Fruit fly (Drosophila melanogaster): ENCODE data around the gene CG43679.

dm6 chr3L:15050109-15050508 lies 1.1 kb downstream of the CG43679 start, which contains the start of gene CG18581:
- TF ChIP-seq CG11617 (GFP tag; optimal IDR thresholded peaks at IDR 0.05), result no peak
- no peak for TF ChIP-seq CG5204 (GFP tag; optimal IDR thresholded peaks at IDR 0.05)
- TF ChIP-seq CG7101 (tag; optimal IDR thresholded peaks at IDR 0.05), result no peak
- TF ChIP-seq CG14711 (tag; optimal IDR thresholded peaks at IDR 0.05), result no peak
- TF ChIP-seq CG1620 (GFP tag; optimal IDR thresholded peaks at IDR 0.05), result no peak
- no peak for TF ChIP-seq CG33017 (tag; optimal IDR thresholded peaks at IDR 0.05)
- no peak for TF ChIP-seq cic (GFP tag; optimal IDR thresholded peaks at IDR 0.05)
- no peak for TF ChIP-seq Crg-1 (GFP tag; optimal IDR thresholded peaks at IDR 0.05)
- no peak for TF ChIP-seq tj (GFP tag; optimal IDR thresholded peaks at IDR 0.05)
- TF ChIP-seq ovo (GFP tag; optimal IDR thresholded peaks at IDR 0.05), result no peak
- no peak for TF ChIP-seq bab1 (GFP tag; optimal IDR thresholded peaks at IDR 0.05)

Measured in whole organism, adult.